Worm (Caenorhabditis elegans) whole organism, L4/young adult: ENCODE data around the gene C02F4.4.
A peak's percentile ranks its signal among the peaks of the same experiment; 100 is the strongest.

Experiments used
- W03F9.2 ChIP-seq: fragments of 150-350 bp; optimal IDR thresholded peaks from 2 replicates; lab custom pipeline; 2014; ENCODE audit warnings: missing biosample characterization, missing genetic modification characterization
- him-1 ChIP-seq: sonication (generic microtip); optimal IDR thresholded peaks from 2 replicates; lab custom pipeline; 2016; ENCODE audit warnings: missing genotype, missing genetic modification reagents, missing genetic modification characterization, missing compliant biosample characterization

DNA sequence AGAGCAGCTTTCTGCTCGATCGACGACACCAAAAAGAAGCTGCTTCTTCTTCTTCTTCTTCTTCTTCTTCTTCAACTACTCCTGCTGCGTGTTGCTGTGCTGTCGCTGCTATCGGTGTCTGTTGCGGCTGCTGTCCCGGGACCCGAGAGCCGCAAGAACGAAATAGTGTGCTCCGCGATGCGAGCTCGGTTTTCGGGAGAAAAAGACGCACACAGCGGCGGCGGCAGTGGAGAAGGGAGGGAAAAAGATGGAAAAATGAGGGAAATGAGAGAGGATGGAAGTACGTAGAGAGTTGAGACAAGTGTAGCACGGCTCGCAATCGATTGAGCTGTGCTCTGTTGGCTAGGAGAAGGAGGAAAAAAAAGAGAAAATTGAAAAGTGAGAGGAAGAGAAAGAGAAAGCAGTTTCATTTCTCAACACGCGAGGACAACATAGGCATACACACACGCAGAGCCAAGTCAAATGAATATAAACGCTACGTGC lies 11.2 kb downstream of the C02F4.4 start:
- peak; percentile 70 for TF ChIP-seq him-1
- TF ChIP-seq W03F9.2 (tag; lab: Kevin White, UChicago) = no peak
